Fruit fly (Drosophila melanogaster) whole organism, embryonic: ENCODE data around the gene Mst89B.

Experiments
- ATbp ChIP-seq: fragments of 200-800 bp; sonication (Bioruptor generic); optimal IDR thresholded peaks from 2 replicates; lab custom pipeline; 2017; ENCODE audit warnings: missing biosample characterization, mild to moderate bottlenecking, missing genetic modification characterization, missing genetic modification reagents
- Asciz ChIP-seq: fragments of 200-800 bp; sonication (Bioruptor generic); optimal IDR thresholded peaks from 2 replicates; lab custom pipeline; 2017; ENCODE audit warnings: missing biosample characterization, mild to moderate bottlenecking, missing genetic modification characterization, missing genetic modification reagents
- BEAF-32 ChIP-seq: fragments of 200-800 bp; sonication (Bioruptor generic); optimal IDR thresholded peaks from 3 replicates; lab custom pipeline; 2017; ENCODE audit warnings: missing biosample characterization, missing genetic modification characterization, mild to moderate bottlenecking, moderate library complexity, missing genetic modification reagents
- Bgb ChIP-seq: fragments of 200-800 bp; sonication (Bioruptor generic); IDR thresholded peaks from 2 replicates; pipeline ENCODE4 v1.3.6; 2022; ENCODE audit warnings: missing biosample characterization, missing genetic modification characterization; ENCODE audit not compliant: partially characterized antibody
- Blimp-1 ChIP-seq: fragments of 200-800 bp; sonication (Bioruptor generic); optimal IDR thresholded peaks from 3 replicates; lab custom pipeline; 2018; ENCODE audit warnings: missing biosample characterization, missing genetic modification characterization, mild to moderate bottlenecking, moderate library complexity, missing genetic modification reagents
- CG10274 ChIP-seq: fragments of 200-800 bp; sonication (Bioruptor generic); optimal IDR thresholded peaks from 3 replicates; lab custom pipeline; 2017; ENCODE audit warnings: missing biosample characterization, mild to moderate bottlenecking, missing genetic modification characterization
- CG12659 ChIP-seq: fragments of 200-800 bp; sonication (Bioruptor generic); optimal IDR thresholded peaks from 3 replicates; lab custom pipeline; 2017; ENCODE audit warnings: mild to moderate bottlenecking, missing biosample characterization, missing genetic modification reagents, missing genetic modification characterization
- CG13287 ChIP-seq: fragments of 200-800 bp; sonication (Bioruptor generic); IDR thresholded peaks from 2 replicates; pipeline ENCODE4 v1.3.6; 2022; ENCODE audit warnings: missing biosample characterization, missing genetic modification characterization; ENCODE audit not compliant: partially characterized antibody
- CG14014 ChIP-seq: fragments of 200-800 bp; sonication (Bioruptor generic); IDR thresholded peaks from 2 replicates; pipeline ENCODE4 v1.3.6; 2022; ENCODE audit warnings: missing biosample characterization, missing genetic modification characterization
- CG15479 ChIP-seq: fragments of 200-800 bp; sonication (Bioruptor generic); optimal IDR thresholded peaks from 3 replicates; lab custom pipeline; 2019; ENCODE audit warnings: missing biosample characterization, mild to moderate bottlenecking, missing genetic modification characterization, moderate library complexity
- CG16813 ChIP-seq: fragments of 200-800 bp; sonication (Bioruptor generic); IDR thresholded peaks from 3 replicates; pipeline ENCODE4 v1.3.6; 2022; ENCODE audit warnings: missing biosample characterization, missing genetic modification characterization; ENCODE audit not compliant: partially characterized antibody
- CG42726 ChIP-seq: fragments of 200-800 bp; sonication (Bioruptor generic); IDR thresholded peaks from 2 replicates; pipeline ENCODE4 v1.3.6; 2022; ENCODE audit warnings: missing biosample characterization, missing genetic modification characterization; ENCODE audit not compliant: partially characterized antibody
- CG4360 ChIP-seq: fragments of 200-800 bp; sonication (Bioruptor generic); IDR thresholded peaks from 2 replicates; pipeline ENCODE4 v1.3.6; 2022; ENCODE audit warnings: missing biosample characterization, missing genetic modification characterization
- CG6654 ChIP-seq: fragments of 200-800 bp; sonication (Bioruptor generic); optimal IDR thresholded peaks from 2 replicates; lab custom pipeline; 2017; ENCODE audit warnings: missing biosample characterization, mild to moderate bottlenecking, missing genetic modification characterization
- CG7839 ChIP-seq: fragments of 200-800 bp; sonication (Bioruptor generic); optimal IDR thresholded peaks from 3 replicates; lab custom pipeline; 2018; ENCODE audit warnings: missing biosample characterization, mild to moderate bottlenecking, missing genetic modification characterization, moderate library complexity
- CG8478 ChIP-seq: fragments of >200 bp; optimal IDR thresholded peaks from 2 replicates; lab custom pipeline; 2018
- CG9609 ChIP-seq: fragments of 200-800 bp; sonication (Bioruptor generic); optimal IDR thresholded peaks from 3 replicates; lab custom pipeline; 2016; ENCODE audit warnings: missing biosample characterization, missing genetic modification characterization
- CG9727 ChIP-seq: fragments of 200-800 bp; sonication (Bioruptor generic); optimal IDR thresholded peaks from 3 replicates; lab custom pipeline; 2017; ENCODE audit warnings: missing biosample characterization, mild to moderate bottlenecking, missing genetic modification characterization
- D ChIP-seq, 2 experiments: fragments of 200-800 bp in 1 of 2; fragments of >200 bp in 1 of 2; sonication (Bioruptor generic) in 1 of 2; optimal IDR thresholded peaks; 2 replicates in 1 of 2; 3 replicates in 1 of 2; lab custom pipeline; 2017; ENCODE audit warnings: mild to moderate bottlenecking in 1 of 2, missing biosample characterization in 1 of 2, missing genetic modification characterization in 1 of 2, missing genetic modification reagents in 1 of 2
- D19B ChIP-seq: fragments of 200-800 bp; sonication (Bioruptor generic); optimal IDR thresholded peaks from 2 replicates; lab custom pipeline; 2017; ENCODE audit warnings: missing biosample characterization, mild to moderate bottlenecking, missing genetic modification characterization
- Deaf1 ChIP-seq: fragments of 200-800 bp; optimal IDR thresholded peaks from 3 replicates; lab custom pipeline; 2019; ENCODE audit warnings: missing biosample characterization, mild to moderate bottlenecking, missing genetic modification characterization, moderate library complexity
- ERR ChIP-seq: fragments of 200-800 bp; sonication (Bioruptor generic); optimal IDR thresholded peaks from 2 replicates; lab custom pipeline; 2016; ENCODE audit warnings: missing biosample characterization, missing genetic modification characterization
- Fer1 ChIP-seq: fragments of 200-800 bp; sonication (Bioruptor generic); optimal IDR thresholded peaks from 2 replicates; lab custom pipeline; 2017; ENCODE audit warnings: missing biosample characterization, mild to moderate bottlenecking, missing genetic modification characterization
- Meics ChIP-seq: fragments of 200-800 bp; sonication (Bioruptor generic); optimal IDR thresholded peaks from 2 replicates; lab custom pipeline; 2017; ENCODE audit warnings: missing biosample characterization, mild to moderate bottlenecking, missing genetic modification characterization
- PHDP ChIP-seq: fragments of 200-800 bp; sonication (Bioruptor generic); optimal IDR thresholded peaks from 3 replicates; lab custom pipeline; 2018; ENCODE audit warnings: missing biosample characterization, mild to moderate bottlenecking, missing genetic modification characterization, moderate library complexity
- Pdp1 ChIP-seq, 2 experiments: fragments of 200-800 bp; sonication (Bioruptor generic); optimal IDR thresholded peaks; 3 replicates each; lab custom pipeline; 2016; ENCODE audit warnings: missing biosample characterization in 2 of 2, missing genetic modification characterization in 2 of 2, mild to moderate bottlenecking in 1 of 2, moderate library complexity in 1 of 2
- Sry-δ ChIP-seq: fragments of 200-800 bp; sonication (Bioruptor generic); optimal IDR thresholded peaks from 2 replicates; lab custom pipeline; 2016; ENCODE audit warnings: missing biosample characterization, missing genetic modification characterization
- amos ChIP-seq: fragments of 200-800 bp; sonication (Bioruptor generic); IDR thresholded peaks from 2 replicates; pipeline ENCODE4 v1.3.6; 2022; ENCODE audit warnings: missing biosample characterization, missing genetic modification characterization; ENCODE audit not compliant: partially characterized antibody
- ato ChIP-seq: fragments of 200-800 bp; sonication (Bioruptor generic); IDR thresholded peaks from 2 replicates; pipeline ENCODE4 v1.3.6; 2022; ENCODE audit warnings: missing biosample characterization, missing genetic modification characterization; ENCODE audit not compliant: partially characterized antibody
- cad ChIP-seq: fragments of >200 bp; optimal IDR thresholded peaks from 2 replicates; lab custom pipeline; 2017; ENCODE audit warnings: missing biosample characterization, missing genetic modification characterization
- cato ChIP-seq: fragments of 200-800 bp; sonication (Bioruptor generic); optimal IDR thresholded peaks from 2 replicates; lab custom pipeline; 2016; ENCODE audit warnings: missing biosample characterization, missing genetic modification characterization, borderline replicate concordance
- croc ChIP-seq: fragments of 200-800 bp; sonication (Bioruptor generic); conservative IDR thresholded peaks from 3 replicates; pipeline ENCODE4 v1.3.6; 2022; ENCODE audit warnings: missing biosample characterization, missing genetic modification characterization
- disco-r ChIP-seq: fragments of 200-800 bp; sonication (Bioruptor generic); optimal IDR thresholded peaks from 2 replicates; lab custom pipeline; 2016; ENCODE audit warnings: missing biosample characterization, missing genetic modification characterization
- esg ChIP-seq: fragments of 200-800 bp; sonication (Bioruptor generic); conservative IDR thresholded peaks from 2 replicates; pipeline ENCODE4 v1.3.6; 2022; ENCODE audit warnings: missing biosample characterization, missing genetic modification characterization
- fd3F ChIP-seq: fragments of 200-800 bp; sonication (Bioruptor generic); optimal IDR thresholded peaks from 2 replicates; lab custom pipeline; 2018; ENCODE audit warnings: missing biosample characterization, mild to moderate bottlenecking, missing genetic modification characterization, moderate library complexity
- ind ChIP-seq: fragments of 200-800 bp; sonication (Bioruptor generic); optimal IDR thresholded peaks from 3 replicates; lab custom pipeline; 2016; ENCODE audit warnings: missing biosample characterization, missing genetic modification characterization
- kni ChIP-seq: fragments of 200-800 bp; sonication (Bioruptor generic); optimal IDR thresholded peaks from 3 replicates; lab custom pipeline; 2017; ENCODE audit warnings: mild to moderate bottlenecking, missing biosample characterization, missing genetic modification reagents, missing genetic modification characterization
- nmo ChIP-seq: fragments of 200-800 bp; sonication (Bioruptor generic); optimal IDR thresholded peaks from 2 replicates; lab custom pipeline; 2018; ENCODE audit warnings: missing biosample characterization, mild to moderate bottlenecking, missing genetic modification characterization, moderate library complexity
- rib ChIP-seq: fragments of 200-800 bp; sonication (Bioruptor generic); IDR thresholded peaks from 2 replicates; pipeline ENCODE4 v1.3.6; 2022; ENCODE audit warnings: missing biosample characterization, missing genetic modification characterization
- run ChIP-seq: fragments of 200-800 bp; sonication (Bioruptor generic); optimal IDR thresholded peaks from 3 replicates; lab custom pipeline; 2018; ENCODE audit warnings: missing biosample characterization, mild to moderate bottlenecking, missing genetic modification characterization
- so ChIP-seq: fragments of 200-800 bp; sonication (Bioruptor generic); IDR thresholded peaks from 3 replicates; pipeline ENCODE4 v1.3.6; 2022; ENCODE audit warnings: missing biosample characterization, missing genetic modification characterization
- stc ChIP-seq: fragments of 200-800 bp; sonication (Bioruptor generic); IDR thresholded peaks from 2 replicates; pipeline ENCODE4 v1.3.6; 2022; ENCODE audit warnings: missing biosample characterization, missing genetic modification characterization
- tgo ChIP-seq: fragments of 200-800 bp; sonication (Bioruptor generic); IDR thresholded peaks from 3 replicates; pipeline ENCODE4 v1.3.6; 2022; ENCODE audit warnings: missing biosample characterization, missing genetic modification characterization
- toy ChIP-seq: fragments of 200-800 bp; sonication (Bioruptor generic); IDR thresholded peaks from 2 replicates; pipeline ENCODE4 v1.3.6; 2022; ENCODE audit warnings: missing biosample characterization, missing genetic modification characterization
- wek ChIP-seq: fragments of 200-800 bp; sonication (Bioruptor generic); optimal IDR thresholded peaks from 3 replicates; lab custom pipeline; 2018; ENCODE audit warnings: missing biosample characterization, mild to moderate bottlenecking, missing genetic modification characterization, moderate library complexity

Gene Mst89B

dm6 chr3R:16280003-16280998, 13.5 kb downstream of the Mst89B start (continued):
- TF ChIP-seq D19B (GFP tag; lab: Kevin White, UChicago) = peak; percentile 94
- peak; percentile 96 for TF ChIP-seq CG4360 (GFP tag; lab: Robert Waterston, UW)
- no peak for TF ChIP-seq cad
- peak; percentile 98 for TF ChIP-seq toy (GFP tag; lab: Robert Waterston, UW)
- peak; percentile 98 for TF ChIP-seq CG14014 (GFP tag; lab: Robert Waterston, UW)
- TF ChIP-seq ato (GFP tag; lab: Robert Waterston, UW) = no peak
- TF ChIP-seq CG9727 (GFP tag; lab: Kevin White, UChicago) = peak; percentile 100
- TF ChIP-seq CG9609 = peak; percentile 99
- TF ChIP-seq CG13287 (GFP tag; lab: Robert Waterston, UW) = peak; percentile 48; the same call in 1 of the 2 replicates
- peak; percentile 99 for TF ChIP-seq fd3F (GFP tag; lab: Kevin White, UChicago)
- TF ChIP-seq Asciz = peak; percentile 99
- peak; percentile 100 for TF ChIP-seq CG12659 (GFP tag; lab: Kevin White, UChicago)
- peak; percentile 100 for TF ChIP-seq stc (GFP tag; lab: Robert Waterston, UW)
- TF ChIP-seq tgo (GFP tag; lab: Robert Waterston, UW) = peak; percentile 99
- TF ChIP-seq cato (GFP tag; lab: Kevin White, UChicago) = peak; percentile 99
- peak; percentile 40 for TF ChIP-seq BEAF-32
- peak; percentile 99 for TF ChIP-seq Meics (GFP tag; lab: Kevin White, UChicago)
- peak; percentile 99 for TF ChIP-seq run (tag; lab: Kevin White, UChicago)
- peak; percentile 98 for TF ChIP-seq Blimp-1 (GFP tag; lab: Kevin White, UChicago)
- peak; percentile 99 for TF ChIP-seq ind (GFP tag; lab: Kevin White, UChicago)
- peak; percentile 99 for TF ChIP-seq disco-r (GFP tag; lab: Kevin White, UChicago)
- TF ChIP-seq Fer1 (GFP tag; lab: Kevin White, UChicago) = peak; percentile 99
- peak; percentile 98 for TF ChIP-seq croc
- TF ChIP-seq nmo (GFP tag; lab: Kevin White, UChicago) = peak; percentile 100
- TF ChIP-seq ERR (GFP tag; lab: Kevin White, UChicago) = peak; percentile 98
- TF ChIP-seq so (GFP tag; lab: Robert Waterston, UW) = peak; percentile 99
- no peak for TF ChIP-seq D (optimal IDR thresholded peaks at IDR 0.05; lab: Kevin White, UChicago)
- peak; percentile 99 for TF ChIP-seq D (GFP tag; optimal IDR thresholded peaks at IDR 0.05; lab: Kevin White, UChicago)
- peak; percentile 93 for TF ChIP-seq CG10274 (GFP tag; lab: Kevin White, UChicago)
- peak; percentile 99 for TF ChIP-seq esg
- no peak for TF ChIP-seq CG42726 (GFP tag; lab: Robert Waterston, UW)
- TF ChIP-seq PHDP (tag; lab: Kevin White, UChicago) = peak; percentile 100
- peak; percentile 100 for TF ChIP-seq CG15479
- TF ChIP-seq kni (GFP tag; lab: Kevin White, UChicago) = peak; percentile 100
- TF ChIP-seq CG7839 (tag; lab: Kevin White, UChicago) = peak; percentile 100
- peak; percentile 99 for TF ChIP-seq ATbp
- peak; percentile 79 for TF ChIP-seq CG6654
- TF ChIP-seq CG8478 (lab: Kevin White, UChicago) = peak; percentile 10
- peak; percentile 99 for TF ChIP-seq Pdp1 (GFP tag; optimal IDR thresholded peaks at IDR 0.05; lab: Kevin White, UChicago)
- TF ChIP-seq Bgb = peak; percentile 50; the same call in 1 of the 2 replicates
- peak; percentile 91 for TF ChIP-seq Deaf1 (tag; lab: Kevin White, UChicago)
- TF ChIP-seq amos = 0 out of 2 replicates have a peak, but pooled peaks have one; percentile 24
- peak; percentile 83 for TF ChIP-seq Sry-δ (GFP tag; lab: Kevin White, UChicago)
- peak; percentile 92 for TF ChIP-seq wek (GFP tag; lab: Kevin White, UChicago)
- TF ChIP-seq CG16813 (GFP tag; lab: Robert Waterston, UW) = 0 out of 3 replicates have a peak, but pooled peaks have one; percentile 28
- TF ChIP-seq rib = peak; percentile 98
